Worm (Caenorhabditis elegans) whole organism, midembryonic: ENCODE measurements around the gene Y82E9BR.14.

Experiments
- T22C8.4 ChIP-seq: fragments of 200-800 bp; sonication (Bioruptor generic); IDR thresholded peaks from 2 replicates; pipeline ENCODE4 v1.3.6; 2022; ENCODE audit warnings: missing genetic modification characterization, missing compliant biosample characterization
- med-1 ChIP-seq: sonication (generic microtip); optimal IDR thresholded peaks from 2 replicates; lab custom pipeline; 2017; ENCODE audit warnings: missing genetic modification characterization, mild to moderate bottlenecking, missing compliant biosample characterization, antibody characterized with exemption, missing genetic modification reagents; ENCODE audit not compliant: insufficient read depth
- ref-1 ChIP-seq: fragments of 200-800 bp; sonication (Bioruptor generic); conservative IDR thresholded peaks from 2 replicates; pipeline ENCODE4 v1.3.6; 2022; ENCODE audit warnings: missing genetic modification reagents, missing genetic modification characterization, missing compliant biosample characterization
- tab-1 ChIP-seq: fragments of 200-800 bp; sonication (Bioruptor generic); IDR thresholded peaks from 2 replicates; pipeline ENCODE4 v1.3.6; 2022; ENCODE audit warnings: missing genetic modification characterization, missing compliant biosample characterization
- ztf-29 ChIP-seq: fragments of 200-800 bp; sonication (Bioruptor generic); IDR thresholded peaks from 2 replicates; pipeline ENCODE4 v1.3.6; 2022; ENCODE audit warnings: missing genetic modification reagents, missing genetic modification characterization, missing compliant biosample characterization

ce11 chrIII:1419146-1419636 lies 5.3 kb upstream of the Y82E9BR.14 start, which contains the start of gene Y82E9BR.3:
- TF ChIP-seq med-1 (no peak), T22C8.4 (no peak), ref-1 (GFP tag; lab: Robert Waterston, UW) (no peak), ztf-29 (GFP tag; lab: Robert Waterston, UW) (no peak), tab-1 (GFP tag; lab: Robert Waterston, UW) (no peak)
